Fruit fly (Drosophila melanogaster): Measurements from ENCODE around the gene 7B2.

DNA sequence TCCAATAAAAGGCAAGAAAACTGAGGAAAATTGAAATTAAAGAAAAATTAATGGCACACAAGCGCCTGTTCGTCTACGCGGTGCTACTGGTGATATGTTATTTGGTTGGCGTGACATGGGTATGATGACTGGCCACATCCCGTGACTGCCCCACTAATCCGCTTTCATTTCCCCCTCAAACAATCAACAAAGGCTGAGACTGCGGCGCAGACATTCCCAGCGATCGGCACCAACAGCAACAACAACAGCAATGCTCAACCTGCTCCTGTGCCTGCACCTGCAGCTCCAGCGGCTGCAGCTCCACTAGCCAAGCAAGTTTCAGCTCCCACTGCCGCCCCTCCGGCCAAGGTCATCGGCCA is 21.5 kb upstream of the 7B2 start:
- TF ChIP-seq CTCF (optimal IDR thresholded peaks at IDR 0.05) (no peak), CG8478 (optimal IDR thresholded peaks at IDR 0.05) (no peak)

All from S2 (cell line).